Fruit fly (Drosophila melanogaster): ENCODE measurements around the gene CG32121.

The CG32121 gene

DNA sequence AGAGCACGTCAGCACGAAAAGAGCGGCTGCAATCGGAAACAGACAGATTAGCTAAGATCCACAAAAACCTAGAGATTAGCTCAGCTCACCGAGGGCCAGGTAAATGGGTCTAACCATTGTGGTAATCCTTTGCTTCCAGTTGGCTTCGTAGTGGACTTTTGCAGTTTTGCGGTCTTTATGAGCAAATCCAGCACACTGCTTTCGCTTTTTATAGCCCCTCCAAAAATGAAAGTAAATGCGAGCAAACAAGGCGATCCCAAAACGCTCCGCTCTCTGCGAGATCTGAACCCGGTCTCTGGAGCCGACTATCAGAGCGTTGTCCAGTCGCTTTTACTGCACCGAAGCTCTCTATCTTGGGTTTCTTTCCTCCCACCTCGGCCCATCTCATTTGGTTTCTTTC is 41.0 kb downstream of the CG32121 start, which contains the start of gene CG14107:
Gene CG14107, minus strand, starts transcription at position 187 of the 400 bp plus-strand sequence.
- TF ChIP-seq noc (tag; optimal IDR thresholded peaks at IDR 0.05): no peak

DNA sequence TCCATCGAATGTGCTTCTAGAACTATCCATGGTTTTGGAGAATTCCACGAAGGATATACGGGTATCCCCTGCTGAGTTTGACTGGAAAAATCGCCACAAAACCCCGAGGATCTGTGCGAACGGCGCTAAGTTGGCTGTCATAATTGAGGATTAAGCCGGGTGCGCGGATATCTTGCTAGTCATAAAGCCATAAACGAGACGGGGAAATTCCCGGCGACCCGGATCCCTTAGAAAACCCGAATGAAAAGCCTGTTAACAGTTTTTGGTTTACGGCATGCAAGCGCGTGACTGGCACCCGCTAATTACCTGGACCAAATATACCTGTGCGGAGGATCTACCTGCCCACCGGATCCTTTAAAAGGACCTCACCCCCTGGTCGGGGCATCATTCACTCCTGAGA is 43.9 kb downstream of the CG32121 start, which contains the start of gene SNCF:
Gene SNCF, plus strand, starts transcription at position 382 of the 400 bp plus-strand sequence.
- no peak for TF ChIP-seq noc (tag; optimal IDR thresholded peaks at IDR 0.05)

DNA sequence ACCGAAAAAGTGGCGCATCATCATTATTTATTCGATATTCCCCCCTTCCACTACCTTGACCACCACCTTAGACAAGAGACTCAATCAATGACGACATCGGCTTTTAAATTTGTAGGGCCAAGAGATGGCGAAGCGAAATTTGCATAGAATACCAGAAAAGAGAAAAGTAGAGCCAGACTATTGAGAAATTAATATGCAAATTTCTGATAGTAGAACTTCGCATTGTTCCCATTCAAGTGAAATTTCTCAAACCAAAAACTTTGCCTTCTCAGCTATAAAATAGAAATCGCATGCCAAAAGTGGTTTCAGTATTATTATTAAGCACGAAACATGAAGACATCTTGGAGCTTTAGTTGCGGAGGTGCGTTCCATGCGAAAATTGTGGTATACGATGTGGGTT is 44.5 kb downstream of the CG32121 start, which contains the start of gene CG14111:
Gene CG14111, plus strand, starts transcription at position 301 of the 400 bp plus-strand sequence.
- no peak for TF ChIP-seq noc (tag; optimal IDR thresholded peaks at IDR 0.05)

Data from whole organism, larva.